Worm (Caenorhabditis elegans) whole organism, L1 larva: ENCODE measurements around the gene F38H4.3.

Source experiments
- C34B4.2 ChIP-seq: sonication (generic microtip); optimal IDR thresholded peaks from 2 replicates; lab custom pipeline; 2017; ENCODE audit warnings: mild to moderate bottlenecking, missing genetic modification characterization, missing compliant biosample characterization
- Y116A8C.19 ChIP-seq: sonication (generic microtip); optimal IDR thresholded peaks from 2 replicates; lab custom pipeline; 2016; ENCODE audit warnings: missing compliant biosample characterization, missing genetic modification characterization, borderline replicate concordance
- aha-1 ChIP-seq: fragments of 150-350 bp; optimal IDR thresholded peaks from 2 replicates; lab custom pipeline; 2014; ENCODE audit warnings: missing biosample characterization, missing genetic modification characterization
- ceh-82 ChIP-seq, 3 experiments: fragments of 150-350 bp in 1 of 3; sonication (generic microtip) in 2 of 3; optimal IDR thresholded peaks; 2 replicates each; lab custom pipeline; 2014 to 2017; ENCODE audit warnings: missing biosample characterization in 3 of 3, missing genetic modification characterization in 3 of 3
- ceh-88 ChIP-seq: fragments of 200-800 bp; sonication (Bioruptor generic); IDR thresholded peaks from 2 replicates; pipeline ENCODE4 v1.3.6; 2022; ENCODE audit warnings: missing genetic modification characterization, missing compliant biosample characterization
- ceh-90 ChIP-seq: sonication (generic microtip); optimal IDR thresholded peaks from 2 replicates; lab custom pipeline; 2016; ENCODE audit warnings: missing genetic modification characterization, missing compliant biosample characterization
- efl-1 ChIP-seq, 4 experiments: fragments of 150-350 bp; optimal IDR thresholded peaks in 3 of 4; peaks in 1 of 4; 1 replicate in 1 of 4; 2 replicates in 3 of 4; lab custom pipeline; 2014; ENCODE audit warnings: missing biosample characterization in 2 of 4, missing genetic modification characterization in 2 of 4, missing genetic modification reagents in 2 of 4
- ets-5 ChIP-seq: fragments of 200-800 bp; sonication (Bioruptor generic); IDR thresholded peaks from 2 replicates; pipeline ENCODE4 v1.3.6; 2022; ENCODE audit warnings: missing genetic modification characterization, missing compliant biosample characterization
- fkh-10 ChIP-seq: sonication (generic microtip); optimal IDR thresholded peaks from 2 replicates; lab custom pipeline; 2017; ENCODE audit warnings: missing biosample characterization, missing genetic modification reagents, missing genetic modification characterization
- fkh-4 ChIP-seq: sonication (generic microtip); optimal IDR thresholded peaks from 2 replicates; lab custom pipeline; 2016; ENCODE audit warnings: missing compliant biosample characterization, missing genetic modification characterization, borderline replicate concordance
- fkh-8 ChIP-seq: sonication (generic microtip); optimal IDR thresholded peaks from 2 replicates; lab custom pipeline; 2016; ENCODE audit warnings: mild to moderate bottlenecking, missing genetic modification characterization, missing compliant biosample characterization
- fos-1 ChIP-seq: fragments of 150-350 bp; optimal IDR thresholded peaks from 2 replicates; lab custom pipeline; 2014; ENCODE audit warnings: missing biosample characterization, missing genetic modification characterization
- grh-1 ChIP-seq: fragments of 200-800 bp; sonication (Bioruptor generic); IDR thresholded peaks from 2 replicates; pipeline ENCODE4 v1.3.6; 2022; ENCODE audit warnings: missing genetic modification reagents, missing genetic modification characterization, missing compliant biosample characterization
- hpl-2 ChIP-seq: fragments of 150-350 bp; optimal IDR thresholded peaks from 2 replicates; lab custom pipeline; 2014; ENCODE audit warnings: missing biosample characterization, missing genetic modification reagents, missing genetic modification characterization
- irx-1 ChIP-seq: sonication (generic microtip); optimal IDR thresholded peaks from 2 replicates; lab custom pipeline; 2016; ENCODE audit warnings: missing genetic modification characterization, missing compliant biosample characterization
- isw-1 ChIP-seq: fragments of 200-800 bp; sonication (Bioruptor generic); IDR thresholded peaks from 2 replicates; pipeline ENCODE4 v1.3.6; 2022; ENCODE audit warnings: missing genetic modification characterization, missing compliant biosample characterization
- jun-1 ChIP-seq: fragments of 150-350 bp; optimal IDR thresholded peaks from 2 replicates; lab custom pipeline; 2014; ENCODE audit warnings: missing biosample characterization, missing genetic modification reagents, missing genetic modification characterization
- lin-13 ChIP-seq: fragments of 150-350 bp; optimal IDR thresholded peaks from 2 replicates; lab custom pipeline; 2014; ENCODE audit warnings: missing biosample characterization, missing genetic modification reagents, missing genetic modification characterization
- lin-14 ChIP-seq: fragments of 200-800 bp; sonication (Bioruptor generic); optimal IDR thresholded peaks from 2 replicates; lab custom pipeline; 2018; ENCODE audit warnings: mild to moderate bottlenecking, missing genetic modification characterization, moderate library complexity, missing compliant biosample characterization
- lin-15B ChIP-seq: fragments of 150-350 bp; sonication (generic microtip); optimal IDR thresholded peaks from 3 replicates; lab custom pipeline; 2014; ENCODE audit warnings: missing biosample characterization, missing genetic modification characterization
- lin-35 ChIP-seq, 2 experiments: fragments of 150-350 bp; optimal IDR thresholded peaks; 2 replicates each; lab custom pipeline; 2014; ENCODE audit warnings: missing biosample characterization in 2 of 2, missing genetic modification characterization in 2 of 2, missing genetic modification reagents in 2 of 2
- lsy-2 ChIP-seq, 2 experiments: fragments of 150-350 bp; optimal IDR thresholded peaks; 2 replicates each; lab custom pipeline; 2014; ENCODE audit warnings: missing biosample characterization in 2 of 2, missing genetic modification characterization in 2 of 2
- mab-9 ChIP-seq: fragments of 200-800 bp; sonication (Bioruptor generic); IDR thresholded peaks from 2 replicates; pipeline ENCODE4 v1.3.6; 2022; ENCODE audit warnings: missing genetic modification reagents, missing genetic modification characterization, missing compliant biosample characterization
- nhr-12 ChIP-seq: sonication (generic microtip); optimal IDR thresholded peaks from 2 replicates; lab custom pipeline; 2017; ENCODE audit warnings: missing biosample characterization, missing genetic modification characterization
- nhr-19 ChIP-seq: fragments of 200-800 bp; sonication (Bioruptor generic); conservative IDR thresholded peaks from 2 replicates; pipeline ENCODE4 v1.3.6; 2022; ENCODE audit warnings: missing genetic modification characterization, missing compliant biosample characterization
- nhr-20 ChIP-seq: sonication (generic microtip); optimal IDR thresholded peaks from 2 replicates; lab custom pipeline; 2016; ENCODE audit warnings: mild to moderate bottlenecking, missing genetic modification characterization, missing compliant biosample characterization
- nhr-28 ChIP-seq: fragments of 150-350 bp; optimal IDR thresholded peaks from 2 replicates; lab custom pipeline; 2014; ENCODE audit warnings: missing biosample characterization, missing genetic modification characterization
- nhr-76 ChIP-seq: sonication (generic microtip); optimal IDR thresholded peaks from 2 replicates; lab custom pipeline; 2017; ENCODE audit warnings: missing biosample characterization, missing genetic modification characterization
- nhr-77 ChIP-seq: fragments of 150-350 bp; optimal IDR thresholded peaks from 2 replicates; lab custom pipeline; 2014; ENCODE audit warnings: missing biosample characterization, missing genetic modification characterization
- nhr-90 ChIP-seq: sonication (generic microtip); optimal IDR thresholded peaks from 2 replicates; lab custom pipeline; 2016; ENCODE audit warnings: mild to moderate bottlenecking, missing genetic modification characterization, missing compliant biosample characterization; ENCODE audit not compliant: poor library complexity
- pqm-1 ChIP-seq: sonication (generic microtip); optimal IDR thresholded peaks from 3 replicates; lab custom pipeline; 2017; ENCODE audit warnings: missing biosample characterization, missing genetic modification characterization
- snpc-4 ChIP-seq: fragments of 150-350 bp; optimal IDR thresholded peaks from 2 replicates; lab custom pipeline; 2014; ENCODE audit warnings: missing biosample characterization, missing genetic modification characterization
- sptf-1 ChIP-seq: fragments of 150-350 bp; optimal IDR thresholded peaks from 2 replicates; lab custom pipeline; 2014; ENCODE audit warnings: missing biosample characterization, missing genetic modification characterization
- tlp-1 ChIP-seq: fragments of 150-350 bp; optimal IDR thresholded peaks from 2 replicates; lab custom pipeline; 2014; ENCODE audit warnings: missing biosample characterization, missing genetic modification characterization
- unc-62 ChIP-seq: fragments of 150-350 bp; optimal IDR thresholded peaks from 2 replicates; lab custom pipeline; 2014; ENCODE audit warnings: missing biosample characterization, missing genetic modification reagents, missing genetic modification characterization
- unc-86 ChIP-seq: sonication (generic microtip); optimal IDR thresholded peaks from 2 replicates; lab custom pipeline; 2016; ENCODE audit warnings: missing genetic modification characterization, missing compliant biosample characterization
- unc-98 ChIP-seq: fragments of 200-800 bp; sonication (Bioruptor generic); IDR thresholded peaks from 2 replicates; pipeline ENCODE4 v1.3.6; 2022; ENCODE audit warnings: missing genetic modification characterization, missing compliant biosample characterization
- zag-1 ChIP-seq: fragments of 150-350 bp; optimal IDR thresholded peaks from 2 replicates; lab custom pipeline; 2014; ENCODE audit warnings: missing biosample characterization, missing genetic modification characterization
- ztf-4 ChIP-seq: fragments of 150-350 bp; optimal IDR thresholded peaks from 2 replicates; lab custom pipeline; 2014; ENCODE audit warnings: missing biosample characterization, missing genetic modification characterization

The F38H4.3 gene

ce11 chrIV:11842121-11842520, at the start of gene F38H4.3:
Gene F38H4.3 (plus strand): TSS chrIV:11842421.
- TF ChIP-seq lin-15B (tag; lab: Kevin White, UChicago) (no peak), ceh-88 (no peak), fkh-4 (tag; lab: Kevin White, UChicago) (no peak), fkh-8 (tag; lab: Kevin White, UChicago) (peak; percentile 7), zag-1 (no peak)

DNA sequence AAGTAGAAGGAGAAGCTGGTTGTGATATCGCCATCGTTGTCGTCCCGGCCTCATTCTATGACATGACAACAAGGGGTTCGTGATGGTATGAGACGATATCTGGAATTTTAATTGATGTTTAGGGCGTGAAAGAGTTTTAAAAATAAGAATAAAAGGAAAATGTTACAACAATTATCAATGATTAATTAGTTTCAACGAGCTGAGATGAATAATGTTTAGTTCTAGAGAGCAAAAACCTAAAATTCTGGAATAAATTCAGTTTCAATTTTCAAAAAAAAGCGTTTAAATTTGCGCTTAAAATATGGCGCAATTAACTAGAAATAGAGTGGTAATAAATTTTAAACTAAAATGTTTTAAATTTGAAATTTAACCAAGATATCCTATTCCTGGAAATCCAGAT, 49.7 kb upstream of the F38H4.3 start, which contains the start of gene H01G02.3:
Gene H01G02.3, minus strand, starts transcription at position 101 of the 400 bp plus-strand sequence.
- TF ChIP-seq ztf-4, result no peak
- TF ChIP-seq ceh-82 (tag; optimal IDR thresholded peaks at IDR 0.05; lab: Kevin White, UChicago), result no peak
- TF ChIP-seq pqm-1 (tag; lab: Kevin White, UChicago), result no peak
- TF ChIP-seq nhr-12 (tag; lab: Kevin White, UChicago), result no peak
- TF ChIP-seq snpc-4 (tag; lab: Kevin White, UChicago), result no peak
- no peak for TF ChIP-seq sptf-1 (tag; lab: Kevin White, UChicago)
- no peak for TF ChIP-seq ceh-90 (tag; lab: Kevin White, UChicago)

DNA sequence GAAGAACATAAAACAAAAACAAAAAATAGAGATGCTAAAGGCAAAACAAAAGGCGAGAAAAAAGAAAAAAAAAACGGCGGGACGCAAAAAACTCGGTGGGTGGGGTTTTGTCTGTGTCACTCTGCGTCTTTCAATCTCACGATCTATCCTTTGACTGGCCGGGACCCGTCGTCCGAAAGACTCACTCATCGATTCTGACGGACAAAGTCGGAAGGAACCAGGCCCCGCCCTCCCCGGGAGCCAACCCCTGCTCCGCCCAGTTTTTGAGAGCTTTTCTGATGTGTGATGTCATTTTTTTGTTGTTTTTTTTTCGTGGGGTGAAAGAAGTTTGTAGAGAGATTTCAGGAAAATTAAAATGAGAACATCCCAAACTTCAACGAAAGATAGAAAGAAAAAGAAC, 49.1 kb upstream of the F38H4.3 start:
- TF ChIP-seq nhr-20 (tag; lab: Kevin White, UChicago) (no peak), fkh-4 (tag; lab: Kevin White, UChicago) (no peak), nhr-19 (GFP tag; lab: Robert Waterston, UW) (no peak), nhr-90 (no peak), jun-1 (tag; lab: Kevin White, UChicago) (no peak), unc-62 (GFP tag; lab: Kevin White, UChicago) (no peak), lin-14 (GFP tag; lab: Kevin White, UChicago) (peak; percentile 83), aha-1 (no peak), fos-1 (tag; lab: Kevin White, UChicago) (no peak), mab-9 (GFP tag; lab: Robert Waterston, UW) (no peak), nhr-77 (tag; lab: Kevin White, UChicago) (no peak), pqm-1 (tag; lab: Kevin White, UChicago) (no peak), unc-86 (tag; lab: Kevin White, UChicago) (peak; percentile 29), ets-5 (GFP tag; lab: Robert Waterston, UW) (no peak), ceh-82 (tag; optimal IDR thresholded peaks at IDR 0.05; lab: Kevin White, UChicago) (peak in 1 of 3 experiments; percentile 6), lin-35 (GFP tag; optimal IDR thresholded peaks at IDR 0.05; lab: Kevin White, UChicago) (no peak), isw-1 (GFP tag; lab: Robert Waterston, UW) (peak; percentile 11; the same call in 1 of the 2 replicates), lsy-2 (tag; optimal IDR thresholded peaks at IDR 0.05; lab: Kevin White, UChicago) (peak in 1 of 2 experiments; percentile 2), hpl-2 (GFP tag; lab: Kevin White, UChicago) (no peak), nhr-76 (tag; lab: Kevin White, UChicago) (no peak), Y116A8C.19 (tag; lab: Kevin White, UChicago) (no peak), tlp-1 (tag; lab: Kevin White, UChicago) (no peak), C34B4.2 (tag; lab: Kevin White, UChicago) (no peak), efl-1 (optimal IDR thresholded peaks at IDR 0.05; lab: Kevin White, UChicago) (no peak), efl-1 (GFP tag; optimal IDR thresholded peaks at IDR 0.05 in 1 of 2; lab: Kevin White, UChicago) (no peak), nhr-28 (tag; lab: Kevin White, UChicago) (no peak), irx-1 (tag; lab: Kevin White, UChicago) (no peak), unc-98 (GFP tag; lab: Robert Waterston, UW) (no peak), fkh-8 (tag; lab: Kevin White, UChicago) (peak; percentile 11), fkh-10 (GFP tag; lab: Kevin White, UChicago) (peak; percentile 16), lin-15B (tag; lab: Kevin White, UChicago) (no peak), lin-13 (no peak), grh-1 (GFP tag; lab: Robert Waterston, UW) (no peak)
